Worm (Caenorhabditis elegans) whole organism, L2 larva: ENCODE results near the gene ceh-83.

Experiments
- C34F6.9 ChIP-seq: fragments of 150-350 bp; optimal IDR thresholded peaks from 2 replicates; lab custom pipeline; 2014; ENCODE audit warnings: missing biosample characterization, missing genetic modification characterization
- F13H6.1 ChIP-seq: sonication (generic microtip); optimal IDR thresholded peaks from 2 replicates; lab custom pipeline; 2016; ENCODE audit warnings: missing genetic modification characterization, missing compliant biosample characterization
- R02D3.7 ChIP-seq: fragments of 150-350 bp; optimal IDR thresholded peaks from 2 replicates; lab custom pipeline; 2014; ENCODE audit warnings: missing biosample characterization, missing genetic modification characterization
- ZK546.5 ChIP-seq: sonication (generic microtip); optimal IDR thresholded peaks from 2 replicates; lab custom pipeline; 2017; ENCODE audit warnings: missing biosample characterization, missing genetic modification characterization
- alr-1 ChIP-seq: fragments of 150-350 bp; optimal IDR thresholded peaks from 2 replicates; lab custom pipeline; 2014; ENCODE audit warnings: missing biosample characterization, missing genetic modification characterization
- ama-1 ChIP-seq: fragments of 150-350 bp; optimal IDR thresholded peaks from 2 replicates; lab custom pipeline; 2018; ENCODE audit warnings: inconsistent platforms
- blmp-1 ChIP-seq: sonication (generic microtip); optimal IDR thresholded peaks from 2 replicates; lab custom pipeline; 2017; ENCODE audit warnings: missing genetic modification characterization, mild to moderate bottlenecking, missing compliant biosample characterization, antibody characterized with exemption, moderate library complexity; ENCODE audit not compliant: insufficient read depth
- ceh-16 ChIP-seq: fragments of 150-350 bp; optimal IDR thresholded peaks from 2 replicates; lab custom pipeline; 2014; ENCODE audit warnings: missing biosample characterization, missing genetic modification characterization
- crh-2 ChIP-seq: sonication (generic microtip); optimal IDR thresholded peaks from 2 replicates; lab custom pipeline; 2017; ENCODE audit warnings: missing biosample characterization, missing genetic modification characterization
- dmd-4 ChIP-seq: sonication (generic microtip); optimal IDR thresholded peaks from 2 replicates; lab custom pipeline; 2017; ENCODE audit warnings: missing biosample characterization, missing genetic modification characterization
- egl-27 ChIP-seq: sonication (generic microtip); optimal IDR thresholded peaks from 3 replicates; lab custom pipeline; 2017; ENCODE audit warnings: missing biosample characterization, missing genetic modification reagents, missing genetic modification characterization
- elt-1 ChIP-seq: fragments of 150-350 bp; optimal IDR thresholded peaks from 2 replicates; lab custom pipeline; 2014; ENCODE audit warnings: missing biosample characterization, missing genetic modification characterization
- elt-3 ChIP-seq: sonication (generic microtip); optimal IDR thresholded peaks from 2 replicates; lab custom pipeline; 2017; ENCODE audit warnings: missing biosample characterization, missing genetic modification characterization
- fos-1 ChIP-seq: fragments of 150-350 bp; optimal IDR thresholded peaks from 2 replicates; lab custom pipeline; 2014; ENCODE audit warnings: missing biosample characterization, missing genetic modification characterization
- gmeb-1 ChIP-seq: fragments of 150-350 bp; optimal IDR thresholded peaks from 2 replicates; lab custom pipeline; 2014; ENCODE audit warnings: missing biosample characterization, missing genetic modification characterization
- lin-13 ChIP-seq: fragments of 150-350 bp; optimal IDR thresholded peaks from 2 replicates; lab custom pipeline; 2014; ENCODE audit warnings: missing biosample characterization, missing genetic modification reagents, missing genetic modification characterization
- lin-39 ChIP-seq: fragments of 150-350 bp; optimal IDR thresholded peaks from 2 replicates; lab custom pipeline; 2014; ENCODE audit warnings: missing biosample characterization, missing genetic modification reagents, missing genetic modification characterization
- mab-5 ChIP-seq: fragments of 150-350 bp; optimal IDR thresholded peaks from 2 replicates; lab custom pipeline; 2014; ENCODE audit warnings: missing biosample characterization, missing genetic modification characterization
- mbf-1 ChIP-seq: sonication (generic microtip); optimal IDR thresholded peaks from 2 replicates; lab custom pipeline; 2017; ENCODE audit warnings: missing biosample characterization, missing genetic modification characterization
- nhr-11 ChIP-seq: fragments of 150-350 bp; optimal IDR thresholded peaks from 2 replicates; lab custom pipeline; 2014; ENCODE audit warnings: missing biosample characterization, missing genetic modification characterization
- nhr-23 ChIP-seq: fragments of 150-350 bp; optimal IDR thresholded peaks from 2 replicates; lab custom pipeline; 2014; ENCODE audit warnings: missing biosample characterization, missing genetic modification reagents, missing genetic modification characterization
- nhr-25 ChIP-seq: fragments of 150-350 bp; sonication (generic microtip); optimal IDR thresholded peaks from 3 replicates; lab custom pipeline; 2014; ENCODE audit warnings: missing biosample characterization, missing genetic modification characterization
- peb-1 ChIP-seq: fragments of 150-350 bp; optimal IDR thresholded peaks from 2 replicates; lab custom pipeline; 2014; ENCODE audit warnings: missing biosample characterization, missing genetic modification characterization
- sma-3 ChIP-seq: sonication (generic microtip); optimal IDR thresholded peaks from 2 replicates; lab custom pipeline; 2016; ENCODE audit warnings: missing genetic modification reagents, missing genetic modification characterization, missing compliant biosample characterization
- snpc-4 ChIP-seq: fragments of 150-350 bp; optimal IDR thresholded peaks from 2 replicates; lab custom pipeline; 2014; ENCODE audit warnings: missing biosample characterization, missing genetic modification characterization
- unc-39 ChIP-seq: fragments of 150-350 bp; optimal IDR thresholded peaks from 2 replicates; lab custom pipeline; 2014; ENCODE audit warnings: missing biosample characterization, missing genetic modification characterization
- unc-55 ChIP-seq: fragments of 150-350 bp; sonication (generic microtip); optimal IDR thresholded peaks from 3 replicates; lab custom pipeline; 2014; ENCODE audit warnings: missing biosample characterization, missing genetic modification reagents, missing genetic modification characterization
- zag-1 ChIP-seq: fragments of 150-350 bp; optimal IDR thresholded peaks from 2 replicates; lab custom pipeline; 2014; ENCODE audit warnings: missing biosample characterization, missing genetic modification characterization
- ztf-1 ChIP-seq: fragments of 200-800 bp; sonication (Bioruptor generic); conservative IDR thresholded peaks from 2 replicates; pipeline ENCODE4 v1.3.6; 2022; ENCODE audit warnings: missing genetic modification characterization, missing compliant biosample characterization
- ztf-11 ChIP-seq: sonication (generic microtip); optimal IDR thresholded peaks from 2 replicates; lab custom pipeline; 2017; ENCODE audit warnings: missing biosample characterization, missing genetic modification characterization

ceh-83 gene

ce11 chrII:1724314-1724713 lies 12.0 kb downstream of the ceh-83 start, which contains the start of gene fbxb-11:
Gene fbxb-11, plus strand, starts transcription at chrII:1724614.
- TF ChIP-seq ama-1 (lab: Kevin White, UChicago) (no peak), nhr-25 (tag; lab: Kevin White, UChicago) (no peak), snpc-4 (tag; lab: Kevin White, UChicago) (no peak), lin-13 (GFP tag; lab: Kevin White, UChicago) (no peak), mbf-1 (tag; lab: Kevin White, UChicago) (no peak), fos-1 (tag; lab: Kevin White, UChicago) (no peak), ZK546.5 (no peak), elt-3 (tag; lab: Kevin White, UChicago) (no peak)

- TF ChIP-seq unc-39, result no peak
- no peak for TF ChIP-seq unc-55 (GFP tag; lab: Kevin White, UChicago)
- no peak for TF ChIP-seq ceh-16 (tag; lab: Kevin White, UChicago)
- TF ChIP-seq sma-3 (GFP tag; lab: Kevin White, UChicago), result no peak
- no peak for TF ChIP-seq R02D3.7 (tag; lab: Kevin White, UChicago)
- no peak for TF ChIP-seq nhr-11 (tag; lab: Kevin White, UChicago)
- no peak for TF ChIP-seq ama-1 (lab: Kevin White, UChicago)
- TF ChIP-seq ztf-11 (tag; lab: Kevin White, UChicago), result no peak
- no peak for TF ChIP-seq blmp-1
- TF ChIP-seq gmeb-1 (tag; lab: Kevin White, UChicago), result no peak
- no peak for TF ChIP-seq zag-1 (tag; lab: Kevin White, UChicago)
- no peak for TF ChIP-seq C34F6.9
- no peak for TF ChIP-seq elt-1 (tag; lab: Kevin White, UChicago)
Observed at ce11 chrII:1722394-1722793, 13.9 kb downstream of the ceh-83 start, which contains the start of the genes fbxb-5 and btb-8. Gene fbxb-5, minus strand, starts transcription at chrII:1722494. Gene btb-8, plus strand, starts transcription at chrII:1722770.

- TF ChIP-seq R02D3.7 (tag; lab: Kevin White, UChicago) (no peak), ztf-1 (GFP tag; lab: Robert Waterston, UW) (no peak), F13H6.1 (tag; lab: Kevin White, UChicago) (no peak), ama-1 (lab: Kevin White, UChicago) (no peak), snpc-4 (tag; lab: Kevin White, UChicago) (no peak)
Observed at ce11 chrII:1719153-1719552, 17.2 kb downstream of the ceh-83 start, which contains the start of gene fbxb-48. Gene fbxb-48, minus strand, starts transcription at chrII:1719253.

- TF ChIP-seq nhr-25 (tag; lab: Kevin White, UChicago) (no peak), elt-3 (tag; lab: Kevin White, UChicago) (no peak), R02D3.7 (tag; lab: Kevin White, UChicago) (no peak), alr-1 (tag; lab: Kevin White, UChicago) (no peak), mab-5 (tag; lab: Kevin White, UChicago) (no peak), zag-1 (tag; lab: Kevin White, UChicago) (no peak), nhr-23 (tag; lab: Kevin White, UChicago) (no peak), unc-39 (no peak), C34F6.9 (no peak), lin-39 (tag; lab: Kevin White, UChicago) (no peak), dmd-4 (tag; lab: Kevin White, UChicago) (no peak), peb-1 (tag; lab: Kevin White, UChicago) (no peak), gmeb-1 (tag; lab: Kevin White, UChicago) (no peak), ceh-16 (tag; lab: Kevin White, UChicago) (no peak), crh-2 (tag; lab: Kevin White, UChicago) (no peak), fos-1 (tag; lab: Kevin White, UChicago) (no peak), egl-27 (tag; lab: Kevin White, UChicago) (no peak)
Observed at ce11 chrII:1714772-1715353, 21.5 kb downstream of the ceh-83 start, which contains the start of gene btb-6. Gene btb-6, plus strand, starts transcription at chrII:1715303.

ce11 chrII:1712938-1713337 lies 23.4 kb downstream of the ceh-83 start, which contains the start of gene btb-7:
Gene btb-7, plus strand, starts transcription at chrII:1713238.
- TF ChIP-seq snpc-4 (tag; lab: Kevin White, UChicago), result no peak

ce11 chrII:1709959-1710358 lies 26.4 kb downstream of the ceh-83 start, which contains the start of gene fbxa-184:
Gene fbxa-184, plus strand, starts transcription at chrII:1710259.
- no peak for TF ChIP-seq dmd-4 (tag; lab: Kevin White, UChicago)
